Fruit fly (Drosophila melanogaster): ENCODE data around the gene CG42588.

The CG42588 gene

DNA sequence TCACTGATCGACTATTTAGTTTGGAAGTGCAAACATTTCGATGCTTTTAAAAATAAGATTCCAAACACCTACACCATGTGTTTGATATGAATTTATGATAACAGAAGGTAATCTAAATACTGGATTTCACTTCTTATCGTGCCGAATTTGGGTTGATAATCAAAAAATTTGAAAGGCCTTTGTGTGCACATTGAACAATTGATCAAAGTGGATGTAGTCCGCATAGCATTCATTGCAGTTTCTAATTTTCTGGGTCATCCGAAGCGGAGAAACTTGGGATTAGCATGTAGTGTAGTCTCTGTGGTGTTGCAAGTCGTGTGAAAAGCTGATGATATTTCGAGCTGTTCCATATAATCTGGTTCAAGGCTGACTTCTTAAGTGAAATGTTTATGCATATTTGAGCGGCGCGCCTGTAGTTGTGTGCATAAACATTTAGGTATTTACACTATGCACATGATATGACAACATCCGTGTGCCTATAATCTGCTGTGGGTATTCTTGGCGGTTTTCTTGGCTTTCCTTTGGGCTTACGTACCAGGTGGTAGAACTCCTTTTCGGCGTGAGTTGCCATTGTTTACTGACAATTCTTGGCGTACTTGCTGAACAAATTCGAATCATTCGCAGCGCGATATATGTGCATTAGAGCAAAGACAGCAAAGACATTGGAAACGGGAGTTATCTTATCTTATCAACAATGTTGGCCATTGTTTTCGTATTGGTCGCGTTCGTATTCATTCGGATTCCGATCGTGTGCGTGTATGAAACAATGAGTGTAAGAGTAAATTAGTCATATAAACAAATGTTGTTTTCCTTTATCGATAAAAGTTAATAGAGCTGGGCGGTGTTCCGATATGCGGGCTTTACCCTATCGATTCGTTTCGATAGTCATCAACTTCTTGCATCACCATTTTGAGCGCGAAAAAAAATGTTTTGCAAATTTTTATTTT, 41.0 kb upstream of the CG42588 start, which contains the start of gene Hip1 (continued):
- no peak for TF ChIP-seq toy (GFP tag; IDR thresholded peaks at IDR 0.05)
- TF ChIP-seq CG15601 (tag; optimal IDR thresholded peaks at IDR 0.05), result no peak
- TF ChIP-seq CG6654 (GFP tag; optimal IDR thresholded peaks at IDR 0.05), result no peak
- TF ChIP-seq wdn (GFP tag; IDR thresholded peaks at IDR 0.05), result no peak
- TF ChIP-seq tio (GFP tag; optimal IDR thresholded peaks at IDR 0.05), result no peak
- no peak for TF ChIP-seq Rfx (GFP tag; IDR thresholded peaks at IDR 0.05)
- no peak for TF ChIP-seq vfl (GFP tag; optimal IDR thresholded peaks at IDR 0.05)
- no peak for TF ChIP-seq CG18619 (GFP tag; optimal IDR thresholded peaks at IDR 0.05)
- no peak for TF ChIP-seq CG11696 (GFP tag; IDR thresholded peaks at IDR 0.05)
- TF ChIP-seq CG2116 (GFP tag; optimal IDR thresholded peaks at IDR 0.05), result peak; percentile 66
- no peak for TF ChIP-seq CG9215 (GFP tag; IDR thresholded peaks at IDR 0.05)
- TF ChIP-seq CG7357 (GFP tag; IDR thresholded peaks at IDR 0.05), result no peak
- TF ChIP-seq Myb (GFP tag; optimal IDR thresholded peaks at IDR 0.05), result no peak
- peak; percentile 73 for TF ChIP-seq CG8281 (tag; optimal IDR thresholded peaks at IDR 0.05)
- no peak for TF ChIP-seq odd (GFP tag; optimal IDR thresholded peaks at IDR 0.05)
- TF ChIP-seq Ets65A (GFP tag), result no peak
- TF ChIP-seq so (GFP tag; IDR thresholded peaks at IDR 0.05), result no peak
- TF ChIP-seq org-1 (GFP tag; optimal IDR thresholded peaks at IDR 0.05), result no peak
- no peak for TF ChIP-seq CG12104 (GFP tag; optimal IDR thresholded peaks at IDR 0.05)
- TF ChIP-seq CG11695 (GFP tag; IDR thresholded peaks at IDR 0.05), result no peak
- TF ChIP-seq CG34224 (GFP tag; IDR thresholded peaks at IDR 0.05; ENCODE audit: partially characterized antibody), result peak; percentile 92
- peak; percentile 21 for TF ChIP-seq grn (GFP tag; optimal IDR thresholded peaks at IDR 0.05)
- TF ChIP-seq ap (GFP tag; IDR thresholded peaks at IDR 0.05), result no peak
- TF ChIP-seq vvl (GFP tag; IDR thresholded peaks at IDR 0.05), result no peak
- TF ChIP-seq bsh (GFP tag; optimal IDR thresholded peaks at IDR 0.05), result no peak
- no peak for TF ChIP-seq rib (GFP tag; IDR thresholded peaks at IDR 0.05)
- no peak for TF ChIP-seq CG7745 (tag; optimal IDR thresholded peaks at IDR 0.05)
- TF ChIP-seq dysf (GFP tag; IDR thresholded peaks at IDR 0.05), result no peak
- TF ChIP-seq CG3163 (GFP tag; optimal IDR thresholded peaks at IDR 0.05), result no peak
- no peak for TF ChIP-seq Sox100B (GFP tag; optimal IDR thresholded peaks at IDR 0.05)
- peak; percentile 82 for TF ChIP-seq vnd (GFP tag; IDR thresholded peaks at IDR 0.05; ENCODE audit: partially characterized antibody)
- no peak for TF ChIP-seq H2.0 (GFP tag; IDR thresholded peaks at IDR 0.05)
- TF ChIP-seq Trl (optimal IDR thresholded peaks at IDR 0.05), result no peak
- no peak for TF ChIP-seq Trl (GFP tag; optimal IDR thresholded peaks at IDR 0.05)
- no peak for TF ChIP-seq Bdp1 (GFP tag; optimal IDR thresholded peaks at IDR 0.05)
- no peak for TF ChIP-seq cwo (GFP tag; optimal IDR thresholded peaks at IDR 0.05)
- TF ChIP-seq CG17328 (GFP tag; IDR thresholded peaks at IDR 0.05), result no peak
- no peak for TF ChIP-seq zf30C (GFP tag; optimal IDR thresholded peaks at IDR 0.05)
- TF ChIP-seq Dp (GFP tag; optimal IDR thresholded peaks at IDR 0.05), result peak; percentile 88
- no peak for TF ChIP-seq CG12071 (GFP tag; optimal IDR thresholded peaks at IDR 0.05)
- no peak for TF ChIP-seq Nf-YC (tag; optimal IDR thresholded peaks at IDR 0.05)
- TF ChIP-seq Nf-YA (GFP tag; IDR thresholded peaks at IDR 0.05), result no peak
- TF ChIP-seq Max (GFP tag; optimal IDR thresholded peaks at IDR 0.05), result no peak
- TF ChIP-seq CG5953 (GFP tag; IDR thresholded peaks at IDR 0.05), result no peak
- TF ChIP-seq dati (GFP tag; IDR thresholded peaks at IDR 0.05), result no peak
- no peak for TF ChIP-seq Mes4 (GFP tag; optimal IDR thresholded peaks at IDR 0.05)
- peak; percentile 14 for TF ChIP-seq Side (GFP tag; optimal IDR thresholded peaks at IDR 0.05)
- TF ChIP-seq CG17568 (GFP tag; optimal IDR thresholded peaks at IDR 0.05), result no peak
- no peak for TF ChIP-seq dm (GFP tag; optimal IDR thresholded peaks at IDR 0.05)
- no peak for TF ChIP-seq en (GFP tag; optimal IDR thresholded peaks at IDR 0.05)
- no peak for TF ChIP-seq Dip3 (GFP tag; optimal IDR thresholded peaks at IDR 0.05)
